Worm (Caenorhabditis elegans) whole organism, late embryonic: Measurements from ENCODE around the gene mrps-18B.

Experiments
- C38D4.7 ChIP-seq: fragments of 200-800 bp; sonication (Bioruptor generic); optimal IDR thresholded peaks from 2 replicates; lab custom pipeline; 2018; ENCODE audit warnings: mild to moderate bottlenecking, missing genetic modification characterization, moderate library complexity, missing compliant biosample characterization
- F13H6.1 ChIP-seq: sonication (generic microtip); optimal IDR thresholded peaks from 2 replicates; lab custom pipeline; 2016; ENCODE audit warnings: missing genetic modification characterization, missing compliant biosample characterization
- K02D7.2 ChIP-seq: sonication (generic microtip); optimal IDR thresholded peaks from 2 replicates; lab custom pipeline; 2017; ENCODE audit warnings: mild to moderate bottlenecking, missing genetic modification characterization, missing compliant biosample characterization
- T23F11.4 ChIP-seq: fragments of 200-800 bp; sonication (Bioruptor generic); optimal IDR thresholded peaks from 2 replicates; lab custom pipeline; 2018; ENCODE audit warnings: mild to moderate bottlenecking, missing genetic modification characterization, missing compliant biosample characterization
- Y22D7AL.16 ChIP-seq: sonication (generic microtip); optimal IDR thresholded peaks from 2 replicates; lab custom pipeline; 2016; ENCODE audit warnings: missing genetic modification characterization, missing compliant biosample characterization
- ceh-14 ChIP-seq: sonication (generic microtip); optimal IDR thresholded peaks from 2 replicates; lab custom pipeline; 2016; ENCODE audit warnings: missing genotype, missing genetic modification characterization, missing compliant biosample characterization
- ceh-18 ChIP-seq: sonication (generic microtip); optimal IDR thresholded peaks from 2 replicates; lab custom pipeline; 2016; ENCODE audit warnings: missing genetic modification characterization, missing compliant biosample characterization
- ceh-19 ChIP-seq: fragments of 200-800 bp; sonication (Bioruptor generic); optimal IDR thresholded peaks from 2 replicates; lab custom pipeline; 2018; ENCODE audit warnings: mild to moderate bottlenecking, missing genetic modification characterization, missing compliant biosample characterization
- ceh-2 ChIP-seq: sonication (generic microtip); optimal IDR thresholded peaks from 2 replicates; lab custom pipeline; 2016; ENCODE audit warnings: missing genotype, missing genetic modification characterization, missing compliant biosample characterization
- ceh-22 ChIP-seq: sonication (generic microtip); optimal IDR thresholded peaks from 2 replicates; lab custom pipeline; 2017; ENCODE audit warnings: missing biosample characterization, missing genetic modification characterization
- ceh-24 ChIP-seq: sonication (generic microtip); optimal IDR thresholded peaks from 2 replicates; lab custom pipeline; 2016; ENCODE audit warnings: mild to moderate bottlenecking, missing genetic modification characterization, missing compliant biosample characterization
- ceh-30 ChIP-seq: fragments of 150-350 bp; optimal IDR thresholded peaks from 2 replicates; lab custom pipeline; 2014; ENCODE audit warnings: missing biosample characterization, missing genetic modification characterization
- ceh-31 ChIP-seq: sonication (generic microtip); optimal IDR thresholded peaks from 2 replicates; lab custom pipeline; 2016; ENCODE audit warnings: missing genetic modification characterization, missing compliant biosample characterization
- ceh-45 ChIP-seq: fragments of 200-800 bp; sonication (Bioruptor generic); IDR thresholded peaks from 2 replicates; pipeline ENCODE4 v1.3.6; 2022; ENCODE audit warnings: missing genetic modification reagents, missing genetic modification characterization, missing compliant biosample characterization
- ceh-6 ChIP-seq: fragments of 200-800 bp; sonication (Bioruptor generic); optimal IDR thresholded peaks from 2 replicates; lab custom pipeline; 2018; ENCODE audit warnings: mild to moderate bottlenecking, missing genetic modification characterization, missing compliant biosample characterization
- ceh-9 ChIP-seq: sonication (generic microtip); optimal IDR thresholded peaks from 2 replicates; lab custom pipeline; 2016; ENCODE audit warnings: mild to moderate bottlenecking, missing genetic modification characterization, inconsistent platforms, missing compliant biosample characterization
- dmd-4 ChIP-seq: sonication (generic microtip); optimal IDR thresholded peaks from 2 replicates; lab custom pipeline; 2016; ENCODE audit warnings: borderline replicate concordance, missing genetic modification characterization, missing compliant biosample characterization
- elt-2 ChIP-seq: sonication (generic microtip); optimal IDR thresholded peaks from 2 replicates; lab custom pipeline; 2016; ENCODE audit warnings: missing genetic modification reagents, missing genetic modification characterization, missing compliant biosample characterization
- eyg-1 ChIP-seq: sonication (generic microtip); optimal IDR thresholded peaks from 2 replicates; lab custom pipeline; 2016; ENCODE audit warnings: missing genotype, missing genetic modification characterization, missing compliant biosample characterization
- fax-1 ChIP-seq: sonication (generic microtip); optimal IDR thresholded peaks from 2 replicates; lab custom pipeline; 2016; ENCODE audit warnings: missing genotype, missing genetic modification characterization, missing compliant biosample characterization
- fkh-6 ChIP-seq: sonication (generic microtip); optimal IDR thresholded peaks from 2 replicates; lab custom pipeline; 2016; ENCODE audit warnings: missing genetic modification characterization, missing compliant biosample characterization
- hlh-15 ChIP-seq: sonication (generic microtip); optimal IDR thresholded peaks from 2 replicates; lab custom pipeline; 2016; ENCODE audit warnings: missing genetic modification characterization, missing compliant biosample characterization
- hlh-30 ChIP-seq: sonication (generic microtip); optimal IDR thresholded peaks from 2 replicates; lab custom pipeline; 2017; ENCODE audit warnings: antibody characterized with exemption, missing genetic modification characterization, missing compliant biosample characterization; ENCODE audit not compliant: insufficient read depth
- hlh-6 ChIP-seq: sonication (generic microtip); optimal IDR thresholded peaks from 2 replicates; lab custom pipeline; 2016; ENCODE audit warnings: missing genotype, missing genetic modification characterization, missing compliant biosample characterization
- hlh-8 ChIP-seq: sonication (generic microtip); optimal IDR thresholded peaks from 2 replicates; lab custom pipeline; 2016; ENCODE audit warnings: missing genotype, missing genetic modification characterization, missing compliant biosample characterization
- lim-6 ChIP-seq: sonication (generic microtip); optimal IDR thresholded peaks from 2 replicates; lab custom pipeline; 2016; ENCODE audit warnings: missing genetic modification characterization, missing compliant biosample characterization
- lin-11 ChIP-seq: fragments of 200-800 bp; sonication (Bioruptor generic); optimal IDR thresholded peaks from 2 replicates; lab custom pipeline; 2018; ENCODE audit warnings: mild to moderate bottlenecking, missing genetic modification characterization, missing compliant biosample characterization
- mec-3 ChIP-seq: sonication (generic microtip); optimal IDR thresholded peaks from 2 replicates; lab custom pipeline; 2016; ENCODE audit warnings: borderline replicate concordance, missing genetic modification characterization, missing compliant biosample characterization
- nfya-1 ChIP-seq: sonication (generic microtip); optimal IDR thresholded peaks from 2 replicates; lab custom pipeline; 2017; ENCODE audit warnings: missing genetic modification characterization, mild to moderate bottlenecking, missing compliant biosample characterization, antibody characterized with exemption, moderate library complexity
- nhr-11 ChIP-seq: fragments of 150-350 bp; optimal IDR thresholded peaks from 2 replicates; lab custom pipeline; 2014; ENCODE audit warnings: missing biosample characterization, missing genetic modification characterization
- nhr-232 ChIP-seq: sonication (generic microtip); optimal IDR thresholded peaks from 2 replicates; lab custom pipeline; 2016; ENCODE audit warnings: missing genetic modification characterization, missing compliant biosample characterization
- npax-4 ChIP-seq: sonication (generic microtip); optimal IDR thresholded peaks from 2 replicates; lab custom pipeline; 2016; ENCODE audit warnings: missing genetic modification characterization, missing compliant biosample characterization
- pag-3 ChIP-seq: sonication (generic microtip); optimal IDR thresholded peaks from 2 replicates; lab custom pipeline; 2016; ENCODE audit warnings: missing compliant biosample characterization, missing genetic modification characterization, borderline replicate concordance
- pat-9 ChIP-seq: fragments of 200-800 bp; sonication (Bioruptor generic); optimal IDR thresholded peaks from 2 replicates; lab custom pipeline; 2018; ENCODE audit warnings: mild to moderate bottlenecking, missing genetic modification characterization, moderate library complexity, missing compliant biosample characterization
- pha-2 ChIP-seq: sonication (generic microtip); optimal IDR thresholded peaks from 2 replicates; lab custom pipeline; 2017; ENCODE audit warnings: mild to moderate bottlenecking, missing genetic modification characterization, missing compliant biosample characterization
- pqm-1 ChIP-seq: sonication (generic microtip); optimal IDR thresholded peaks from 2 replicates; lab custom pipeline; 2016; ENCODE audit warnings: missing genetic modification characterization, missing compliant biosample characterization
- pros-1 ChIP-seq: fragments of 150-350 bp; optimal IDR thresholded peaks from 2 replicates; lab custom pipeline; 2014; ENCODE audit warnings: missing biosample characterization, missing genetic modification reagents, missing genetic modification characterization
- sox-2 ChIP-seq: fragments of 200-800 bp; sonication (Bioruptor generic); IDR thresholded peaks from 2 replicates; pipeline ENCODE4 v1.3.6; 2022; ENCODE audit warnings: missing genetic modification reagents, missing genetic modification characterization, missing compliant biosample characterization
- sox-4 ChIP-seq: sonication (generic microtip); optimal IDR thresholded peaks from 2 replicates; lab custom pipeline; 2017; ENCODE audit warnings: mild to moderate bottlenecking, missing genetic modification characterization, inconsistent platforms, missing compliant biosample characterization
- syd-9 ChIP-seq: sonication (generic microtip); optimal IDR thresholded peaks from 2 replicates; lab custom pipeline; 2016; ENCODE audit warnings: mild to moderate bottlenecking, missing genetic modification characterization, moderate library complexity, missing compliant biosample characterization
- tbx-7 ChIP-seq: sonication (generic microtip); optimal IDR thresholded peaks from 2 replicates; lab custom pipeline; 2016; ENCODE audit warnings: missing genotype, missing genetic modification characterization, missing compliant biosample characterization
- unc-3 ChIP-seq, 2 experiments: fragments of 200-800 bp in 1 of 2; sonication (Bioruptor generic) in 1 of 2; sonication (generic microtip) in 1 of 2; conservative IDR thresholded peaks in 1 of 2; optimal IDR thresholded peaks in 1 of 2; 2 replicates each; pipeline versions ENCODE4 v1.3.6 to Lab custom; 2016 to 2022; ENCODE audit warnings: missing compliant biosample characterization in 2 of 2, missing genetic modification characterization in 2 of 2, missing genetic modification reagents in 1 of 2
- unc-42 ChIP-seq: sonication (generic microtip); optimal IDR thresholded peaks from 2 replicates; lab custom pipeline; 2016; ENCODE audit warnings: missing genotype, missing genetic modification characterization, missing compliant biosample characterization
- zip-5 ChIP-seq: sonication (generic microtip); optimal IDR thresholded peaks from 2 replicates; lab custom pipeline; 2016; ENCODE audit warnings: missing genetic modification characterization, missing compliant biosample characterization

mrps-18B gene

DNA sequence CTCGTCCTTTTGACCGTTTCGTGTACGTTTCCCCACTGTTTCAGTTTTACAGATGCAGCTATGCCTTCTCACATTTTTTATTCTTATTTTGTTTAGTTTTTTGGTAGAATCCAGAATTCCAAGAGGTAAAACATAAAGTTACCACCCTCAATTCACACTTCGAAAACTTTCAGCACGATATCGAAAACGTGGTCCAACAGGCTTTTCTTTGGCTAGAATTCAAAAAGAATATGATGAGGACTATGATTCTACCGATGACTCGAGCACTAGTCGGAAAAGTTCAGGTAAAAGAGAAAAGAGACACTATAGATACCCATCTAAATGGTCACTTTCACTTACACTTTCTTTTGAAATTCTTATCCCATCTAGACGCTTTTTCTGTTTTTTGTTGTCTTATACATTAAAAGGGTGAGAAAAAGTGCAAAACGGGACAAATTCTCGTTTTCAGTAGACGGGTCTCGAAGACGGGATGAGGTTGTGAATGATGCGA, 31.2 kb upstream of the mrps-18B start, which contains the start of gene M05D6.9:
M05D6.9 (plus strand) TSS at position 51 of the 490 bp plus-strand sequence.
- TF ChIP-seq lin-11 (tag; lab: Kevin White, UChicago): no peak
- TF ChIP-seq ceh-45 (GFP tag; lab: Robert Waterston, UW): no peak
- TF ChIP-seq lim-6 (tag; lab: Kevin White, UChicago): no peak
- TF ChIP-seq hlh-30 (tag; lab: Kevin White, UChicago): no peak
- TF ChIP-seq ceh-6 (GFP tag; lab: Kevin White, UChicago): no peak
- no peak for TF ChIP-seq fkh-6 (tag; lab: Kevin White, UChicago)
- no peak for TF ChIP-seq pqm-1 (tag; lab: Kevin White, UChicago)
- TF ChIP-seq fax-1: no peak
- TF ChIP-seq elt-2: no peak
- no peak for TF ChIP-seq npax-4
- TF ChIP-seq unc-3 (GFP tag; conservative IDR thresholded peaks at IDR 0.05; lab: Robert Waterston, UW): no peak
- TF ChIP-seq unc-3 (tag; optimal IDR thresholded peaks at IDR 0.05; lab: Kevin White, UChicago): no peak
- TF ChIP-seq C38D4.7: no peak
- TF ChIP-seq ceh-14 (tag; lab: Kevin White, UChicago): no peak
- no peak for TF ChIP-seq ceh-22 (tag; lab: Kevin White, UChicago)
- no peak for TF ChIP-seq pat-9 (tag; lab: Kevin White, UChicago)

DNA sequence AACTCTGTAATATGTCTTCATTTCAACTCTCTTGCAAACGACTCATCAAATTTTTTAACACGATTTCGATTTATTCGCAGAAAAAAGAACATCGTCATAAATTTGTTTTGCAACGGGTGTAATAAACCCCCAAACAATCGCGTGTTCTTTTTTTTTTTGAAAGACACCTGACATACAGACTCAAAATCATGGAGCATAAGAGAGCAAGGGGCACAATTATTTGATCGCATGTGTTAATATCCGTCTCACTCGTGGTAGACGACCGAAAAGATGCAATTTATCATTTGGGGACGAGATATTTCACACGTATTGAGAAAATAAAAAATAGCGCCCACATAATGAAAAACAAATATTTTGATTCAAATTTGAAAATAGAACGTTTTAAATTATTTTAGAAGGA, 29.3 kb upstream of the mrps-18B start:
- no peak for TF ChIP-seq ceh-6 (GFP tag; lab: Kevin White, UChicago)
- no peak for TF ChIP-seq sox-2 (GFP tag; lab: Robert Waterston, UW)
- no peak for TF ChIP-seq npax-4
- no peak for TF ChIP-seq hlh-15 (tag; lab: Kevin White, UChicago)
- TF ChIP-seq ceh-24 (tag; lab: Kevin White, UChicago): no peak
- no peak for TF ChIP-seq hlh-6 (tag; lab: Kevin White, UChicago)
- TF ChIP-seq F13H6.1 (tag; lab: Kevin White, UChicago): no peak
- TF ChIP-seq nfya-1 (tag; lab: Kevin White, UChicago): no peak
- TF ChIP-seq ceh-30 (tag; lab: Kevin White, UChicago): no peak
- TF ChIP-seq ceh-22 (tag; lab: Kevin White, UChicago): no peak
- TF ChIP-seq nhr-11 (tag; lab: Kevin White, UChicago): no peak
- no peak for TF ChIP-seq dmd-4 (tag; lab: Kevin White, UChicago)
- no peak for TF ChIP-seq ceh-31
- TF ChIP-seq ceh-2: no peak
- no peak for TF ChIP-seq zip-5 (tag; lab: Kevin White, UChicago)
- TF ChIP-seq T23F11.4: no peak
- TF ChIP-seq pros-1: no peak
- no peak for TF ChIP-seq tbx-7 (tag; lab: Kevin White, UChicago)
- no peak for TF ChIP-seq syd-9 (tag; lab: Kevin White, UChicago)
- no peak for TF ChIP-seq sox-4 (tag; lab: Kevin White, UChicago)
- TF ChIP-seq, all 69 proteins: peak for 0

DNA sequence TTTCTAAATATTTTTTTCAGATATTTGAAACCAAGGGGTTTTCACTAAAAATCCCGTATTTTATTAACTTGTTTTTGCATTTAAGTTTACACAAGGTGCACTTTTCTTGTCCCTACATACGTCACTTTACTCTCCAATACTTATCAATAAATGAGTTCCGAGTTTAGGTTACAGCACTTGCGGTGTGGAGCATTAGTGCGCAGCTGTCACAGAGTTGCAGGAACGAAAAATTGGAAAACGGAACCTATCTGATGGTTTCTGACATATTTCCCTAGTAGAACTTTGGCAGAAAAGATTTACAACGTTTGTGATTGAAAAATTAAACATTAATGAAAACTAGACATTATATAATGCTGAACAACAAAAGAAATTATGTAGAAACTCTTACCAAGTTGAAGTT, 27.3 kb upstream of the mrps-18B start:
- no peak for TF ChIP-seq K02D7.2 (tag; lab: Kevin White, UChicago)
- TF ChIP-seq hlh-8: no peak
- no peak for TF ChIP-seq pha-2 (tag; lab: Kevin White, UChicago)
- TF ChIP-seq unc-3 (GFP tag; conservative IDR thresholded peaks at IDR 0.05; lab: Robert Waterston, UW): no peak
- no peak for TF ChIP-seq unc-3 (tag; optimal IDR thresholded peaks at IDR 0.05; lab: Kevin White, UChicago)
- no peak for TF ChIP-seq ceh-45 (GFP tag; lab: Robert Waterston, UW)
- TF ChIP-seq pag-3 (tag; lab: Kevin White, UChicago): no peak
- TF ChIP-seq fax-1: no peak
- no peak for TF ChIP-seq F13H6.1 (tag; lab: Kevin White, UChicago)
- TF ChIP-seq, all 69 proteins: peak for 0

DNA sequence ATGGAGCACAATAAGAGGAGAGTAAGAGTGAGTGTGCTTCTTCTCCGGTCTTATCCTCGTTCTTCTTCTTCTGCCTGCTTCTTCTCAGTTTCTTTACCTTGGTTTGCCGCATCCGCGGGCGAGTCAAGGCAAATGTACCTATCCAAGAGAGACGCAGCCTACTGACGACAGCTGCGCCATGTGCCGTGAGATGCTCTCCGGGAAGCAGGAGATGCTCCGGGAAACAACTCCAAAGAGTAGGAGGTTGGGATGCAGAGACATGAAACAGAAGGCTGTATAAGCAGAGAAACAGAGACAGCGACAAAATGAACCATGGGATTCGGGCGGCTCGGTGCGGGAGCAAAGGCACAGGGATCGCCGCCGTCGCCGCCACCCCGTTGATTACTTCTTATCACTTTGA, 26.5 kb upstream of the mrps-18B start:
- no peak for TF ChIP-seq ceh-24 (tag; lab: Kevin White, UChicago)
- no peak for TF ChIP-seq Y22D7AL.16
- no peak for TF ChIP-seq fax-1
- no peak for TF ChIP-seq elt-2
- no peak for TF ChIP-seq lin-11 (tag; lab: Kevin White, UChicago)
- TF ChIP-seq pha-2 (tag; lab: Kevin White, UChicago): no peak
- no peak for TF ChIP-seq unc-3 (GFP tag; conservative IDR thresholded peaks at IDR 0.05; lab: Robert Waterston, UW)
- no peak for TF ChIP-seq unc-3 (tag; optimal IDR thresholded peaks at IDR 0.05; lab: Kevin White, UChicago)
- TF ChIP-seq eyg-1 (tag; lab: Kevin White, UChicago): no peak
- no peak for TF ChIP-seq ceh-19
- TF ChIP-seq ceh-18 (tag; lab: Kevin White, UChicago): peak; percentile 88
- no peak for TF ChIP-seq ceh-9 (tag; lab: Kevin White, UChicago)
- TF ChIP-seq mec-3 (tag; lab: Kevin White, UChicago): no peak
- TF ChIP-seq ceh-14 (tag; lab: Kevin White, UChicago): no peak
- TF ChIP-seq npax-4: no peak
- TF ChIP-seq nhr-232 (tag; lab: Kevin White, UChicago): no peak
- TF ChIP-seq unc-42 (tag; lab: Kevin White, UChicago): no peak
- TF ChIP-seq ceh-6 (GFP tag; lab: Kevin White, UChicago): no peak
- no peak for TF ChIP-seq C38D4.7
- no peak for TF ChIP-seq sox-2 (GFP tag; lab: Robert Waterston, UW)
- TF ChIP-seq zip-5 (tag; lab: Kevin White, UChicago): no peak
